Fruit fly (Drosophila melanogaster) whole organism, adult: ENCODE data around the gene tai.

ENCODE experiments used
- CG14711 ChIP-seq: fragments of 200-800 bp; sonication (Bioruptor generic); optimal IDR thresholded peaks from 2 replicates; lab custom pipeline; 2018; ENCODE audit warnings: missing biosample characterization, mild to moderate bottlenecking, missing genetic modification characterization, moderate library complexity
- CG1620 ChIP-seq: fragments of 200-800 bp; sonication (Bioruptor generic); optimal IDR thresholded peaks from 2 replicates; lab custom pipeline; 2016; ENCODE audit warnings: missing biosample characterization, missing genetic modification characterization
- CG33017 ChIP-seq: fragments of 200-800 bp; sonication (Bioruptor generic); optimal IDR thresholded peaks from 2 replicates; lab custom pipeline; 2018; ENCODE audit warnings: missing biosample characterization, mild to moderate bottlenecking, missing genetic modification characterization, moderate library complexity
- CG7045 ChIP-seq: fragments of 200-800 bp; sonication (Bioruptor generic); optimal IDR thresholded peaks from 2 replicates; lab custom pipeline; 2017; ENCODE audit warnings: missing biosample characterization, mild to moderate bottlenecking, missing genetic modification characterization
- cic ChIP-seq: fragments of 200-800 bp; sonication (Bioruptor generic); optimal IDR thresholded peaks from 2 replicates; lab custom pipeline; 2017; ENCODE audit warnings: missing biosample characterization, mild to moderate bottlenecking, missing genetic modification characterization, moderate library complexity
- kay ChIP-seq: fragments of 200-800 bp; sonication (Bioruptor generic); peaks from one replicate; lab custom pipeline; 2016; ENCODE audit warnings: missing biosample characterization, missing genetic modification characterization, borderline replicate concordance

DNA sequence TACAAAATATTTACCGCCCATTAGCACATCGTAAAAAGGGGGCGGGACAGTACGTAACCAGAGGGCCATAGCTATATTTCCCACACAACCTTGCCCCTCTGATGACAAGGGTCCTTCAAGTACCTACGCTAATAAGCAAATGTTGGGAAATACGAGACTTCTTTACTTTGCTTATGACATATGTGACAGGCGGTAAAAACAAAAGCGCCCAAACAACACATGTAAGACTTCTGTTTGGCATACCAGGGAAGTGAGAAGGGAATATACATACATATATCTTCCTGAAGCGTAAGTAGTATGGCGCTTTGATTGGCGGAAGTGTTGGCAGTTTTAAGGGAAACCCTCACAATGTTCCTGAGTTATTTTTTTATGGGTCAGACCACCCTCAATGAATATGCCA is 20.8 kb upstream of the tai start:
- TF ChIP-seq CG1620 (GFP tag; lab: Kevin White, UChicago) = no peak
- TF ChIP-seq CG33017 (tag; lab: Kevin White, UChicago) = no peak
- TF ChIP-seq CG7045 (GFP tag; lab: Kevin White, UChicago) = no peak
- TF ChIP-seq kay (GFP tag; lab: Kevin White, UChicago) = no peak
- no peak for TF ChIP-seq cic (GFP tag; lab: Kevin White, UChicago)
- TF ChIP-seq CG14711 (tag; lab: Kevin White, UChicago) = no peak
